Worm (Caenorhabditis elegans): ENCODE data around the gene ntl-9.

ce11 chrIII:4960204-4960603, 15.9 kb downstream of the ntl-9 start, which contains the start of gene C27F2.4:
- TF ChIP-seq hlh-30 (tag; optimal IDR thresholded peaks at IDR 0.05; ENCODE audit: insufficient read depth) (no peak), lin-11 (tag; optimal IDR thresholded peaks at IDR 0.05) (no peak), ceh-22 (tag; optimal IDR thresholded peaks at IDR 0.05) (no peak), unc-3 (GFP tag; conservative IDR thresholded peaks at IDR 0.05) (no peak), unc-3 (tag; optimal IDR thresholded peaks at IDR 0.05) (no peak), dve-1 (tag; optimal IDR thresholded peaks at IDR 0.05) (no peak), zip-5 (tag; optimal IDR thresholded peaks at IDR 0.05) (no peak), ceh-19 (GFP tag; optimal IDR thresholded peaks at IDR 0.05) (no peak), unc-42 (tag; optimal IDR thresholded peaks at IDR 0.05) (no peak), sdc-2 (tag; optimal IDR thresholded peaks at IDR 0.05) (no peak), syd-9 (tag; optimal IDR thresholded peaks at IDR 0.05) (no peak), ceh-45 (GFP tag; IDR thresholded peaks at IDR 0.05) (no peak), pqm-1 (tag; optimal IDR thresholded peaks at IDR 0.05) (no peak), pax-1 (tag; optimal IDR thresholded peaks at IDR 0.05) (no peak)
